Comparison of ENCODE assay signal across 5 fruit fly cellular contexts in the genomic region with DNA sequence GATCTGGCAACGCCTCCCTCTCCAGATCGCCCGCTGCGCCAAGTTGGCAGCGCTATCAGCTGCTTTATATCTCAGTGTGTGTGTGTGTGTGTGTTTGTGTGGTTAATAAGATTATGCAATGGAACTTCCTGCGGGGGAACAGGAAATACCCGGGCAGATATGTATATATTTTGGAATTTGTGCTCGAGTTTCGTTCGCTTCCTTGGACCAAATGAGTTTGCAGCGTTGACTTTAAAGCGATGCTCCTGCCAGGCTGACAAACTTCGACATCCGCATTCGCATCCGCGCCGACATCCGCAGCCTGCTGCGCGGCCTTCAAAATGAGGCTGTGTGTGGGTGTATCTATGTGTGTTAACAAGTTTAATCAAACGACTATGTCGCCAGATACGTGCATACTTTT.
TF ChIP-seq lines count a peak whose summit lies in the region.

No protein-coding gene starts in this region.

- peak; percentile 18 for TF ChIP-seq CTCF in whole organism, embryonic (GFP tag; optimal IDR thresholded peaks at IDR 0.05; lab: Kevin White, UChicago)

TF ChIP-seq in whole organism, adult, 20 proteins besides CTCF, POLR2A, EP300 and RAD21:
- TF ChIP-seq CG7101 (tag; optimal IDR thresholded peaks at IDR 0.05; lab: Kevin White, UChicago) (no peak), CG7045 (GFP tag; optimal IDR thresholded peaks at IDR 0.05; lab: Kevin White, UChicago) (peak; percentile 62), CG12768 (GFP tag; optimal IDR thresholded peaks at IDR 0.05; lab: Kevin White, UChicago) (peak; percentile 53), CG14711 (tag; optimal IDR thresholded peaks at IDR 0.05; lab: Kevin White, UChicago) (no peak), bab1 (GFP tag; optimal IDR thresholded peaks at IDR 0.05; lab: Kevin White, UChicago) (peak; percentile 45), kay (GFP tag; lab: Kevin White, UChicago; ENCODE audit: borderline replicate concordance) (no peak), pad (GFP tag; optimal IDR thresholded peaks at IDR 0.05; lab: Kevin White, UChicago) (no peak), Clk (GFP tag; optimal IDR thresholded peaks at IDR 0.05; lab: Kevin White, UChicago) (no peak)
TF ChIP-seq in whole organism, adult: peak in this region for 3.

TF ChIP-seq in whole organism, embryonic, 481 proteins besides CTCF, POLR2A, EP300 and RAD21 (continues in another document):
- TF ChIP-seq HHEX (GFP tag; optimal IDR thresholded peaks at IDR 0.05; lab: Kevin White, UChicago) (peak; percentile 68), CG7839 (tag; optimal IDR thresholded peaks at IDR 0.05; lab: Kevin White, UChicago) (peak; percentile 26), CG2202 (tag; optimal IDR thresholded peaks at IDR 0.05; lab: Kevin White, UChicago) (no peak), bab2 (GFP tag; optimal IDR thresholded peaks at IDR 0.05; lab: Kevin White, UChicago) (no peak), Deaf1 (tag; optimal IDR thresholded peaks at IDR 0.05; lab: Kevin White, UChicago) (peak; percentile 21), slp2 (GFP tag; optimal IDR thresholded peaks at IDR 0.05; lab: Kevin White, UChicago) (no peak), CG9876 (GFP tag; optimal IDR thresholded peaks at IDR 0.05; lab: Kevin White, UChicago) (no peak), stwl (tag; optimal IDR thresholded peaks at IDR 0.05; lab: Kevin White, UChicago) (no peak), Ets97D (GFP tag; optimal IDR thresholded peaks at IDR 0.05; lab: Kevin White, UChicago) (peak; percentile 92), CG32772 (GFP tag; IDR thresholded peaks at IDR 0.05; lab: Robert Waterston, UW) (0 out of 2 replicates have a peak, but pooled peaks have one; percentile 19), CG15011 (GFP tag; optimal IDR thresholded peaks at IDR 0.05; lab: Kevin White, UChicago) (peak; percentile 55), lab (GFP tag; optimal IDR thresholded peaks at IDR 0.05; lab: Kevin White, UChicago) (peak; percentile 75), CG8478 (optimal IDR thresholded peaks at IDR 0.05; lab: Kevin White, UChicago) (peak; percentile 63), CG8281 (tag; optimal IDR thresholded peaks at IDR 0.05; lab: Kevin White, UChicago) (peak; percentile 23), CG6765 (GFP tag; optimal IDR thresholded peaks at IDR 0.05; lab: Kevin White, UChicago) (peak; percentile 84), Max (GFP tag; optimal IDR thresholded peaks at IDR 0.05; lab: Kevin White, UChicago) (peak; percentile 24), ken (GFP tag; IDR thresholded peaks at IDR 0.05; lab: Robert Waterston, UW) (no peak), vvl (GFP tag; IDR thresholded peaks at IDR 0.05; lab: Robert Waterston, UW) (peak; percentile 55), CG3281 (GFP tag; optimal IDR thresholded peaks at IDR 0.05; lab: Kevin White, UChicago) (peak; percentile 86), CG8388 (GFP tag; optimal IDR thresholded peaks at IDR 0.05; lab: Kevin White, UChicago) (no peak)

TF ChIP-seq in whole organism, prepupa, 60 proteins besides CTCF, POLR2A, EP300 and RAD21 (continues in another document):
- no peak for TF ChIP-seq CG11762 (GFP tag; optimal IDR thresholded peaks at IDR 0.05; lab: Kevin White, UChicago; ENCODE audit: insufficient read depth)
- peak; percentile 59; the same call in 2 of the 3 replicates for TF ChIP-seq CG6163 (GFP tag; IDR thresholded peaks at IDR 0.05; lab: Robert Waterston, UW)
- no peak for TF ChIP-seq fd59A (GFP tag; optimal IDR thresholded peaks at IDR 0.05; lab: Kevin White, UChicago)
- no peak for TF ChIP-seq cyc (GFP tag; optimal IDR thresholded peaks at IDR 0.05; lab: Kevin White, UChicago)
- peak; percentile 22; the same call in 1 of the 2 replicates for TF ChIP-seq Gug (GFP tag; IDR thresholded peaks at IDR 0.05; lab: Robert Waterston, UW)
- no peak for TF ChIP-seq CG4318 (GFP tag; optimal IDR thresholded peaks at IDR 0.05; lab: Kevin White, UChicago)
- TF ChIP-seq CG9139 (GFP tag; optimal IDR thresholded peaks at IDR 0.05; lab: Kevin White, UChicago), result peak; percentile 39
- peak; percentile 2 for TF ChIP-seq Hr39 (GFP tag; optimal IDR thresholded peaks at IDR 0.05; lab: Kevin White, UChicago)
- no peak for TF ChIP-seq Sox102F (GFP tag; optimal IDR thresholded peaks at IDR 0.05; lab: Kevin White, UChicago)
- no peak for TF ChIP-seq CG16779 (tag; optimal IDR thresholded peaks at IDR 0.05; lab: Kevin White, UChicago)
- no peak for TF ChIP-seq Hr38 (GFP tag; optimal IDR thresholded peaks at IDR 0.05; lab: Kevin White, UChicago)
- no peak for TF ChIP-seq pdm3 (GFP tag; optimal IDR thresholded peaks at IDR 0.05; lab: Kevin White, UChicago)
- no peak for TF ChIP-seq CG11294 (GFP tag; IDR thresholded peaks at IDR 0.05; lab: Robert Waterston, UW)
- TF ChIP-seq spab (GFP tag; optimal IDR thresholded peaks at IDR 0.05; lab: Kevin White, UChicago), result no peak
- no peak for TF ChIP-seq CG6792 (GFP tag; optimal IDR thresholded peaks at IDR 0.05; lab: Kevin White, UChicago)
- TF ChIP-seq Ets21C (GFP tag; optimal IDR thresholded peaks at IDR 0.05; lab: Kevin White, UChicago), result no peak
- TF ChIP-seq CG10631 (GFP tag; optimal IDR thresholded peaks at IDR 0.05; lab: Kevin White, UChicago), result no peak
- TF ChIP-seq fkh (GFP tag; optimal IDR thresholded peaks at IDR 0.05; lab: Kevin White, UChicago), result peak; percentile 78
- TF ChIP-seq lz (GFP tag; optimal IDR thresholded peaks at IDR 0.05; lab: Kevin White, UChicago), result no peak
- peak; percentile 3 for TF ChIP-seq Blimp-1 (GFP tag; optimal IDR thresholded peaks at IDR 0.05; lab: Kevin White, UChicago)

TF ChIP-seq in whole organism, pupa, 21 proteins besides CTCF, POLR2A, EP300 and RAD21:
- TF ChIP-seq Snoo (tag; optimal IDR thresholded peaks at IDR 0.05; lab: Kevin White, UChicago), result peak; percentile 55
- no peak for TF ChIP-seq CG15710 (tag; optimal IDR thresholded peaks at IDR 0.05; lab: Kevin White, UChicago)
- peak; percentile 21 for TF ChIP-seq CG8159 (tag; optimal IDR thresholded peaks at IDR 0.05; lab: Kevin White, UChicago)
- TF ChIP-seq EcR (GFP tag; optimal IDR thresholded peaks at IDR 0.05; lab: Kevin White, UChicago), result no peak
- peak; percentile 34 for TF ChIP-seq CG8301 (tag; optimal IDR thresholded peaks at IDR 0.05; lab: Kevin White, UChicago)
- TF ChIP-seq Pif1B (GFP tag; optimal IDR thresholded peaks at IDR 0.05; lab: Kevin White, UChicago), result no peak
- no peak for TF ChIP-seq CG34367 (tag; optimal IDR thresholded peaks at IDR 0.05; lab: Kevin White, UChicago)
- no peak for TF ChIP-seq rn (GFP tag; IDR thresholded peaks at IDR 0.05; lab: Robert Waterston, UW)
- TF ChIP-seq CG13204 (GFP tag; optimal IDR thresholded peaks at IDR 0.05; lab: Kevin White, UChicago), result no peak
- TF ChIP-seq CG4496 (GFP tag; IDR thresholded peaks at IDR 0.05; lab: Robert Waterston, UW), result peak; percentile 80; the same call in 2 of the 3 replicates
- peak; percentile 53; the same call in 1 of the 3 replicates for TF ChIP-seq fd96Ca (GFP tag; IDR thresholded peaks at IDR 0.05; lab: Robert Waterston, UW)
- no peak for TF ChIP-seq Pif1A (GFP tag; optimal IDR thresholded peaks at IDR 0.05; lab: Kevin White, UChicago)
- peak; percentile 35 for TF ChIP-seq CG14655 (GFP tag; optimal IDR thresholded peaks at IDR 0.05; lab: Kevin White, UChicago)
TF ChIP-seq in whole organism, pupa: peak in this region for 6.

TF ChIP-seq in whole organism, wandering third instar larva, 38 proteins besides CTCF, POLR2A, EP300 and RAD21:
- TF ChIP-seq Rel (GFP tag; optimal IDR thresholded peaks at IDR 0.05; lab: Kevin White, UChicago) (no peak), Rel (tag; optimal IDR thresholded peaks at IDR 0.05; lab: Kevin White, UChicago) (no peak), OdsH (GFP tag; optimal IDR thresholded peaks at IDR 0.05; lab: Kevin White, UChicago) (no peak), psq (GFP tag; optimal IDR thresholded peaks at IDR 0.05; lab: Kevin White, UChicago) (no peak), tai (GFP tag; optimal IDR thresholded peaks at IDR 0.05; lab: Kevin White, UChicago) (no peak), ey (GFP tag; optimal IDR thresholded peaks at IDR 0.05; lab: Kevin White, UChicago) (no peak), Sp1 (GFP tag; optimal IDR thresholded peaks at IDR 0.05; lab: Kevin White, UChicago) (no peak), N (GFP tag; optimal IDR thresholded peaks at IDR 0.05; lab: Kevin White, UChicago) (no peak), dmrt93B (GFP tag; optimal IDR thresholded peaks at IDR 0.05; lab: Kevin White, UChicago) (peak; percentile 28), Myc (optimal IDR thresholded peaks at IDR 0.05; lab: Kevin White, UChicago) (peak; percentile 36), Dif (GFP tag; optimal IDR thresholded peaks at IDR 0.05; lab: Kevin White, UChicago; ENCODE audit: partially characterized antibody) (no peak)
